Worm (Caenorhabditis elegans) whole organism, young adult: ENCODE measurements around the gene gon-14.

Source experiments
- B0019.2 ChIP-seq: fragments of 200-800 bp; sonication (Bioruptor generic); conservative IDR thresholded peaks from 2 replicates; pipeline ENCODE4 v1.3.6; 2022; ENCODE audit warnings: missing genetic modification reagents, missing genetic modification characterization, missing compliant biosample characterization
- B0336.3 ChIP-seq: fragments of 200-800 bp; sonication (Bioruptor generic); IDR thresholded peaks from 2 replicates; pipeline ENCODE4 v1.3.6; 2022; ENCODE audit warnings: missing genetic modification characterization, missing compliant biosample characterization
- F10E7.11 ChIP-seq: sonication (generic microtip); optimal IDR thresholded peaks from 2 replicates; lab custom pipeline; 2017; ENCODE audit warnings: mild to moderate bottlenecking, missing genetic modification characterization, moderate library complexity, missing compliant biosample characterization
- F22D6.2 ChIP-seq: sonication (generic microtip); optimal IDR thresholded peaks from 2 replicates; lab custom pipeline; 2016; ENCODE audit warnings: mild to moderate bottlenecking, missing genetic modification characterization, missing compliant biosample characterization
- F23B12.7 ChIP-seq: sonication (generic microtip); optimal IDR thresholded peaks from 2 replicates; lab custom pipeline; 2017; ENCODE audit warnings: missing genetic modification characterization, mild to moderate bottlenecking, missing compliant biosample characterization, antibody characterized with exemption, moderate library complexity; ENCODE audit not compliant: insufficient read depth
- F39B2.1 ChIP-seq: fragments of 200-800 bp; sonication (Bioruptor generic); IDR thresholded peaks from 2 replicates; pipeline ENCODE4 v1.3.6; 2022; ENCODE audit warnings: missing genetic modification reagents, missing genetic modification characterization, missing compliant biosample characterization
- F57C9.4 ChIP-seq: sonication (generic microtip); optimal IDR thresholded peaks from 2 replicates; lab custom pipeline; 2017; ENCODE audit warnings: mild to moderate bottlenecking, missing genetic modification characterization, missing compliant biosample characterization
- K12H6.12 ChIP-seq: fragments of 200-800 bp; sonication (Bioruptor generic); optimal IDR thresholded peaks from 2 replicates; lab custom pipeline; 2018; ENCODE audit warnings: mild to moderate bottlenecking, missing genetic modification characterization, missing compliant biosample characterization
- Y67H2A.10 ChIP-seq: fragments of 200-800 bp; sonication (Bioruptor generic); conservative IDR thresholded peaks from 2 replicates; pipeline ENCODE4 v1.3.6; 2022; ENCODE audit warnings: missing genetic modification reagents, missing genetic modification characterization, missing compliant biosample characterization
- ZK185.1 ChIP-seq: sonication (generic microtip); optimal IDR thresholded peaks from 2 replicates; lab custom pipeline; 2016; ENCODE audit warnings: mild to moderate bottlenecking, missing genetic modification characterization, missing compliant biosample characterization; ENCODE audit not compliant: poor library complexity, severe bottlenecking
- aptf-2 ChIP-seq: fragments of 200-800 bp; sonication (Bioruptor generic); conservative IDR thresholded peaks from 2 replicates; pipeline ENCODE4 v1.3.6; 2022; ENCODE audit warnings: missing genetic modification reagents, missing genetic modification characterization, missing compliant biosample characterization
- atf-7 ChIP-seq: sonication (generic microtip); optimal IDR thresholded peaks from 2 replicates; lab custom pipeline; 2017; ENCODE audit warnings: mild to moderate bottlenecking, missing genetic modification characterization, missing compliant biosample characterization
- attf-3 ChIP-seq: fragments of 200-800 bp; sonication (Bioruptor generic); conservative IDR thresholded peaks from 2 replicates; pipeline ENCODE4 v1.3.6; 2022; ENCODE audit warnings: missing genetic modification reagents, missing genetic modification characterization, missing compliant biosample characterization
- attf-5 ChIP-seq: fragments of 200-800 bp; sonication (Bioruptor generic); optimal IDR thresholded peaks from 2 replicates; lab custom pipeline; 2018; ENCODE audit warnings: mild to moderate bottlenecking, missing genetic modification characterization, missing compliant biosample characterization
- bed-2 ChIP-seq: fragments of 200-800 bp; sonication (Bioruptor generic); IDR thresholded peaks from 2 replicates; pipeline ENCODE4 v1.3.6; 2022; ENCODE audit warnings: missing genetic modification reagents, missing genetic modification characterization, missing compliant biosample characterization
- ccch-3 ChIP-seq: fragments of 200-800 bp; sonication (Bioruptor generic); optimal IDR thresholded peaks from 2 replicates; lab custom pipeline; 2018; ENCODE audit warnings: mild to moderate bottlenecking, missing genetic modification characterization, missing compliant biosample characterization
- cebp-1 ChIP-seq, 2 experiments: fragments of 200-800 bp in 1 of 2; sonication (Bioruptor generic) in 1 of 2; sonication (generic microtip) in 1 of 2; IDR thresholded peaks in 1 of 2; optimal IDR thresholded peaks in 1 of 2; 2 replicates each; pipeline versions ENCODE4 v1.3.6 to Lab custom; 2017 to 2022; ENCODE audit warnings: missing compliant biosample characterization in 2 of 2, missing genetic modification characterization in 2 of 2, mild to moderate bottlenecking in 1 of 2, missing genetic modification reagents in 1 of 2, moderate library complexity in 1 of 2
- ceh-100 ChIP-seq: fragments of 200-800 bp; sonication (Bioruptor generic); IDR thresholded peaks from 2 replicates; pipeline ENCODE4 v1.3.6; 2022; ENCODE audit warnings: missing genetic modification reagents, missing genetic modification characterization, missing compliant biosample characterization
- chd-7 ChIP-seq: sonication (generic microtip); optimal IDR thresholded peaks from 2 replicates; lab custom pipeline; 2016; ENCODE audit warnings: mild to moderate bottlenecking, missing genetic modification characterization, moderate library complexity, missing compliant biosample characterization
- dox-1 ChIP-seq: fragments of 200-800 bp; sonication (Bioruptor generic); IDR thresholded peaks from 2 replicates; pipeline ENCODE4 v1.3.6; 2022; ENCODE audit warnings: missing genetic modification reagents, missing genetic modification characterization, missing compliant biosample characterization
- egl-18 ChIP-seq: fragments of 200-800 bp; sonication (Bioruptor generic); IDR thresholded peaks from 2 replicates; pipeline ENCODE4 v1.3.6; 2022; ENCODE audit warnings: missing genetic modification reagents, missing genetic modification characterization, missing compliant biosample characterization
- him-1 ChIP-seq: sonication (generic microtip); optimal IDR thresholded peaks from 2 replicates; lab custom pipeline; 2016; ENCODE audit warnings: missing genotype, missing genetic modification reagents, missing genetic modification characterization, missing compliant biosample characterization
- hmg-1.2 ChIP-seq: fragments of 200-800 bp; sonication (Bioruptor generic); IDR thresholded peaks from 2 replicates; pipeline ENCODE4 v1.3.6; 2022; ENCODE audit warnings: missing genetic modification reagents, missing genetic modification characterization, missing compliant biosample characterization
- lin-26 ChIP-seq: fragments of 200-800 bp; sonication (Bioruptor generic); IDR thresholded peaks from 2 replicates; pipeline ENCODE4 v1.3.6; 2022; ENCODE audit warnings: missing genetic modification reagents, missing genetic modification characterization, missing compliant biosample characterization
- lin-40 ChIP-seq: sonication (generic microtip); optimal IDR thresholded peaks from 2 replicates; lab custom pipeline; 2016; ENCODE audit warnings: missing genetic modification characterization, mild to moderate bottlenecking, missing compliant biosample characterization, missing genotype, missing genetic modification reagents
- lin-54 ChIP-seq: fragments of 200-800 bp; sonication (Bioruptor generic); optimal IDR thresholded peaks from 2 replicates; lab custom pipeline; 2018; ENCODE audit warnings: mild to moderate bottlenecking, missing genetic modification characterization, missing compliant biosample characterization
- lir-1 ChIP-seq: fragments of 200-800 bp; sonication (Bioruptor generic); conservative IDR thresholded peaks from 2 replicates; pipeline ENCODE4 v1.3.6; 2022; ENCODE audit warnings: missing genetic modification reagents, missing genetic modification characterization, missing compliant biosample characterization
- madf-10 ChIP-seq: sonication (generic microtip); optimal IDR thresholded peaks from 2 replicates; lab custom pipeline; 2016; ENCODE audit warnings: mild to moderate bottlenecking, missing genetic modification characterization, missing compliant biosample characterization
- madf-6 ChIP-seq: fragments of 200-800 bp; sonication (Bioruptor generic); IDR thresholded peaks from 2 replicates; pipeline ENCODE4 v1.3.6; 2022; ENCODE audit warnings: missing genetic modification reagents, missing genetic modification characterization, missing compliant biosample characterization
- madf-8 ChIP-seq: fragments of 200-800 bp; sonication (Bioruptor generic); conservative IDR thresholded peaks from 2 replicates; pipeline ENCODE4 v1.3.6; 2022; ENCODE audit warnings: missing genetic modification reagents, missing genetic modification characterization, missing compliant biosample characterization
- mes-4 ChIP-seq: sonication (generic microtip); optimal IDR thresholded peaks from 2 replicates; lab custom pipeline; 2016; ENCODE audit warnings: missing genotype, missing genetic modification characterization, missing compliant biosample characterization
- nfya-2 ChIP-seq: fragments of 200-800 bp; sonication (Bioruptor generic); IDR thresholded peaks from 2 replicates; pipeline ENCODE4 v1.3.6; 2022; ENCODE audit warnings: missing genetic modification reagents, missing genetic modification characterization, missing compliant biosample characterization
- nhr-120 ChIP-seq: fragments of 200-800 bp; sonication (Bioruptor generic); IDR thresholded peaks from 2 replicates; pipeline ENCODE4 v1.3.6; 2022; ENCODE audit warnings: missing genetic modification characterization, missing compliant biosample characterization
- nhr-27 ChIP-seq: fragments of 200-800 bp; sonication (Bioruptor generic); optimal IDR thresholded peaks from 2 replicates; lab custom pipeline; 2018; ENCODE audit warnings: mild to moderate bottlenecking, missing genetic modification characterization, moderate library complexity, missing compliant biosample characterization
- repo-1 ChIP-seq: sonication (generic microtip); optimal IDR thresholded peaks from 2 replicates; lab custom pipeline; 2017; ENCODE audit warnings: mild to moderate bottlenecking, missing genetic modification characterization, missing compliant biosample characterization
- rpc-1 ChIP-seq, 2 experiments: fragments of 150-350 bp in 1 of 2; sonication (generic microtip) in 1 of 2; optimal IDR thresholded peaks; 2 replicates each; lab custom pipeline; 2014 to 2018; ENCODE audit warnings: missing biosample characterization in 1 of 2, missing genetic modification characterization in 1 of 2, missing genetic modification reagents in 1 of 2, missing genotype in 1 of 2
- sea-2 ChIP-seq: fragments of 200-800 bp; sonication (Bioruptor generic); IDR thresholded peaks from 2 replicates; pipeline ENCODE4 v1.3.6; 2022; ENCODE audit warnings: missing genetic modification characterization, missing compliant biosample characterization
- tlf-1 ChIP-seq: fragments of 200-800 bp; sonication (Bioruptor generic); optimal IDR thresholded peaks from 2 replicates; lab custom pipeline; 2018; ENCODE audit warnings: mild to moderate bottlenecking, missing genetic modification characterization, missing compliant biosample characterization
- zfh-2 ChIP-seq: fragments of 200-800 bp; sonication (Bioruptor generic); conservative IDR thresholded peaks from 2 replicates; pipeline ENCODE4 v1.3.6; 2022; ENCODE audit warnings: missing genetic modification reagents, missing genetic modification characterization, missing compliant biosample characterization
- zim-3 ChIP-seq: sonication (generic microtip); optimal IDR thresholded peaks from 2 replicates; lab custom pipeline; 2017; ENCODE audit warnings: mild to moderate bottlenecking, missing genetic modification characterization, moderate library complexity, missing compliant biosample characterization
- ztf-18 ChIP-seq: sonication (generic microtip); optimal IDR thresholded peaks from 2 replicates; lab custom pipeline; 2016; ENCODE audit warnings: missing genotype, mild to moderate bottlenecking, missing genetic modification characterization, missing compliant biosample characterization
- ztf-22 ChIP-seq: fragments of 200-800 bp; sonication (Bioruptor generic); optimal IDR thresholded peaks from 2 replicates; lab custom pipeline; 2018; ENCODE audit warnings: mild to moderate bottlenecking, missing genetic modification characterization, moderate library complexity, missing compliant biosample characterization
- ztf-26 ChIP-seq: sonication (generic microtip); optimal IDR thresholded peaks from 2 replicates; lab custom pipeline; 2017; ENCODE audit warnings: missing genetic modification characterization, missing compliant biosample characterization

gon-14 gene

ce11 chrV:6657532-6658259, 46.7 kb upstream of the gon-14 start (continued):
- TF ChIP-seq ZK185.1 (tag; lab: Kevin White, UChicago) (no peak), hmg-1.2 (GFP tag; lab: Robert Waterston, UW) (peak; percentile 49), lin-40 (tag; lab: Kevin White, UChicago) (no peak), attf-5 (GFP tag; lab: Kevin White, UChicago) (peak; percentile 42), egl-18 (GFP tag; lab: Robert Waterston, UW) (no peak), B0336.3 (GFP tag; lab: Robert Waterston, UW) (no peak), rpc-1 (optimal IDR thresholded peaks at IDR 0.05; lab: Kevin White, UChicago) (no peak), rpc-1 (tag; optimal IDR thresholded peaks at IDR 0.05; lab: Kevin White, UChicago) (no peak), lin-54 (GFP tag; lab: Kevin White, UChicago) (no peak), madf-10 (tag; lab: Kevin White, UChicago) (no peak)

DNA sequence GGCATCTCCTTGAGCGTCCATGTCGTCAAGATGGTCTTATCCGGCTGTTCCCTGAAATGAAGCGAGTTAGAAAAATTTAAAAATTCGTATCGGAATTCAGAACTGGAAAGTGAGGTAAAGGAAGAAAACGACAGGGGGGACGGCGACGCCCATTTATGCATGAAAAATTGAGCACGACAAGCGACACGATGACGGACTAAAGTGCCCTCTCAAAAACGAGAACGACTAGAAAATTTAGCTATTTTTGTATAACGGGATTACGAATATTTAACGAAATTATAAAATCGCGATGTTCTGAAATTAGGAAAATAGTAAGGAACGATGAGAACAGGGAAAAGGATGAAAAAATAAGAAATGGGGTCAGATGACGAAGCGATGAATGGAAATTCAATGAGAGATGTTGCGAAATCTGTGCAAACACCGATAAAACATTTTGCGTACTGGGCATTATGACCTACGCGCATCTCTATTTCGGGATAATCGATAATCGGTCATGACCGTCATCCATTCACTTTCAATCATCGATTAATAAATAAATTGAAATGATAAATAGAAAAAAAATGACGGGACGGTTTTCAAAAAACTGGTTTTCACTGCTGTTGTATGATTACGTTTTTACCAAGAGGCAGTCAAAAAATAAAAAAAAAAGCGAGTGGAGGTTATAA, 45.6 kb upstream of the gon-14 start, which contains the start of gene snb-1:
TSS of gene snb-1 (minus strand) at position 51 of the 665 bp plus-strand sequence.
- TF ChIP-seq attf-3 (GFP tag; lab: Robert Waterston, UW) (no peak), B0336.3 (GFP tag; lab: Robert Waterston, UW) (no peak), ztf-26 (tag; lab: Kevin White, UChicago) (peak; percentile 16), Y67H2A.10 (GFP tag; lab: Robert Waterston, UW) (no peak), B0019.2 (no peak), egl-18 (GFP tag; lab: Robert Waterston, UW) (no peak), K12H6.12 (tag; lab: Kevin White, UChicago) (no peak), lin-26 (no peak), nfya-2 (no peak), lin-54 (GFP tag; lab: Kevin White, UChicago) (peak; percentile 11), F57C9.4 (tag; lab: Kevin White, UChicago) (no peak), chd-7 (tag; lab: Kevin White, UChicago) (no peak), him-1 (no peak), tlf-1 (no peak), nhr-120 (GFP tag; lab: Robert Waterston, UW) (no peak), aptf-2 (GFP tag; lab: Robert Waterston, UW) (no peak), F22D6.2 (tag; lab: Kevin White, UChicago) (no peak), attf-5 (GFP tag; lab: Kevin White, UChicago) (peak; percentile 97), cebp-1 (GFP tag; IDR thresholded peaks at IDR 0.05; lab: Robert Waterston, UW) (peak; percentile 99), cebp-1 (tag; optimal IDR thresholded peaks at IDR 0.05; lab: Kevin White, UChicago) (peak; percentile 100), F23B12.7 (peak; percentile 20), zfh-2 (GFP tag; lab: Robert Waterston, UW) (no peak), madf-8 (no peak), F39B2.1 (GFP tag; lab: Robert Waterston, UW) (no peak), ccch-3 (GFP tag; lab: Kevin White, UChicago) (no peak), ztf-18 (tag; lab: Kevin White, UChicago) (no peak), madf-6 (no peak), zim-3 (tag; lab: Kevin White, UChicago) (no peak), rpc-1 (optimal IDR thresholded peaks at IDR 0.05; lab: Kevin White, UChicago) (no peak), rpc-1 (tag; optimal IDR thresholded peaks at IDR 0.05; lab: Kevin White, UChicago) (no peak), nhr-27 (tag; lab: Kevin White, UChicago) (no peak), repo-1 (tag; lab: Kevin White, UChicago) (no peak), atf-7 (no peak), bed-2 (GFP tag; lab: Robert Waterston, UW) (no peak), dox-1 (GFP tag; lab: Robert Waterston, UW) (peak; percentile 27; the same call in 1 of the 2 replicates), sea-2 (GFP tag; lab: Robert Waterston, UW) (no peak), ztf-22 (GFP tag; lab: Kevin White, UChicago) (no peak), ceh-100 (GFP tag; lab: Robert Waterston, UW) (no peak), F10E7.11 (tag; lab: Kevin White, UChicago) (no peak), mes-4 (tag; lab: Kevin White, UChicago) (no peak), lir-1 (GFP tag; lab: Robert Waterston, UW) (no peak)
